Fruit fly (Drosophila melanogaster) whole organism, embryonic: ENCODE measurements around the gene CG11596.

ENCODE experiments used
- Asciz ChIP-seq: fragments of 200-800 bp; sonication (Bioruptor generic); optimal IDR thresholded peaks from 2 replicates; lab custom pipeline; 2017; ENCODE audit warnings: missing biosample characterization, mild to moderate bottlenecking, missing genetic modification characterization, missing genetic modification reagents
- B-H2 ChIP-seq: fragments of 200-800 bp; sonication (Bioruptor generic); optimal IDR thresholded peaks from 2 replicates; lab custom pipeline; 2018; ENCODE audit warnings: missing biosample characterization, mild to moderate bottlenecking, missing genetic modification characterization
- BEAF-32 ChIP-seq: fragments of 200-800 bp; sonication (Bioruptor generic); optimal IDR thresholded peaks from 3 replicates; lab custom pipeline; 2017; ENCODE audit warnings: missing biosample characterization, missing genetic modification characterization, mild to moderate bottlenecking, moderate library complexity, missing genetic modification reagents
- Bgb ChIP-seq: fragments of 200-800 bp; sonication (Bioruptor generic); IDR thresholded peaks from 2 replicates; pipeline ENCODE4 v1.3.6; 2022; ENCODE audit warnings: missing biosample characterization, missing genetic modification characterization; ENCODE audit not compliant: partially characterized antibody
- CG15601 ChIP-seq: fragments of 200-800 bp; sonication (Bioruptor generic); optimal IDR thresholded peaks from 3 replicates; lab custom pipeline; 2019; ENCODE audit warnings: missing biosample characterization, mild to moderate bottlenecking, missing genetic modification characterization, moderate library complexity
- CG31365 ChIP-seq: fragments of 200-800 bp; sonication (Bioruptor generic); optimal IDR thresholded peaks from 2 replicates; lab custom pipeline; 2018; ENCODE audit warnings: missing biosample characterization, mild to moderate bottlenecking, missing genetic modification characterization
- CG33213 ChIP-seq: fragments of 200-800 bp; sonication (Bioruptor generic); optimal IDR thresholded peaks from 3 replicates; lab custom pipeline; 2016; ENCODE audit warnings: missing biosample characterization, missing genetic modification characterization
- CG3847 ChIP-seq: fragments of 200-800 bp; sonication (Bioruptor generic); IDR thresholded peaks from 2 replicates; pipeline ENCODE4 v1.3.6; 2022; ENCODE audit warnings: missing biosample characterization, missing genetic modification characterization
- CG3995 ChIP-seq: fragments of 200-800 bp; sonication (Bioruptor generic); optimal IDR thresholded peaks from 3 replicates; lab custom pipeline; 2016; ENCODE audit warnings: missing biosample characterization, missing genetic modification characterization
- CG4328 ChIP-seq: fragments of 200-800 bp; sonication (Bioruptor generic); optimal IDR thresholded peaks from 3 replicates; lab custom pipeline; 2017; ENCODE audit warnings: missing biosample characterization, missing genetic modification reagents, missing genetic modification characterization
- CG4730 ChIP-seq: fragments of 200-800 bp; sonication (Bioruptor generic); IDR thresholded peaks from 2 replicates; pipeline ENCODE4 v1.3.6; 2022; ENCODE audit warnings: missing biosample characterization, missing genetic modification characterization
- CG4854 ChIP-seq: fragments of 200-800 bp; sonication (Bioruptor generic); optimal IDR thresholded peaks from 2 replicates; lab custom pipeline; 2016; ENCODE audit warnings: missing biosample characterization, missing genetic modification characterization, inconsistent platforms
- CG6654 ChIP-seq: fragments of 200-800 bp; sonication (Bioruptor generic); optimal IDR thresholded peaks from 2 replicates; lab custom pipeline; 2017; ENCODE audit warnings: missing biosample characterization, mild to moderate bottlenecking, missing genetic modification characterization
- CG6765 ChIP-seq: fragments of 200-800 bp; sonication (Bioruptor generic); optimal IDR thresholded peaks from 3 replicates; lab custom pipeline; 2017; ENCODE audit warnings: missing biosample characterization, mild to moderate bottlenecking, missing genetic modification characterization
- CG8290 ChIP-seq, 3 experiments: fragments of 200-800 bp; sonication (Bioruptor generic); optimal IDR thresholded peaks; 2 replicates each; lab custom pipeline; 2016 to 2019; ENCODE audit warnings: missing biosample characterization in 3 of 3, missing genetic modification characterization in 3 of 3, mild to moderate bottlenecking in 2 of 3, moderate library complexity in 1 of 3
- CG9609 ChIP-seq: fragments of 200-800 bp; sonication (Bioruptor generic); optimal IDR thresholded peaks from 3 replicates; lab custom pipeline; 2016; ENCODE audit warnings: missing biosample characterization, missing genetic modification characterization
- CHES-1-like ChIP-seq: fragments of 200-800 bp; sonication (Bioruptor generic); optimal IDR thresholded peaks from 2 replicates; lab custom pipeline; 2016; ENCODE audit warnings: missing biosample characterization, missing genetic modification characterization
- CTCF ChIP-seq: fragments of 200-800 bp; sonication (Bioruptor generic); optimal IDR thresholded peaks from 2 replicates; lab custom pipeline; 2017; ENCODE audit warnings: missing biosample characterization, mild to moderate bottlenecking, missing genetic modification characterization, moderate library complexity
- CoRest ChIP-seq: fragments of 200-800 bp; sonication (Bioruptor generic); optimal IDR thresholded peaks from 3 replicates; lab custom pipeline; 2018; ENCODE audit warnings: missing biosample characterization, mild to moderate bottlenecking, missing genetic modification characterization, moderate library complexity
- D19B ChIP-seq: fragments of 200-800 bp; sonication (Bioruptor generic); optimal IDR thresholded peaks from 2 replicates; lab custom pipeline; 2017; ENCODE audit warnings: missing biosample characterization, mild to moderate bottlenecking, missing genetic modification characterization
- E2f2 ChIP-seq: fragments of 200-800 bp; sonication (Bioruptor generic); IDR thresholded peaks from 2 replicates; pipeline ENCODE4 v1.3.6; 2022; ENCODE audit warnings: missing biosample characterization, missing genetic modification characterization
- Eip74EF ChIP-seq, 2 experiments: fragments of 200-800 bp in 1 of 2; fragments of >200 bp in 1 of 2; sonication (Bioruptor generic) in 1 of 2; optimal IDR thresholded peaks; 2 replicates each; lab custom pipeline; 2017 to 2019; ENCODE audit warnings: missing biosample characterization in 2 of 2, missing genetic modification characterization in 2 of 2, mild to moderate bottlenecking in 1 of 2, moderate library complexity in 1 of 2
- Fer2 ChIP-seq: fragments of 200-800 bp; sonication (Bioruptor generic); optimal IDR thresholded peaks from 2 replicates; lab custom pipeline; 2018; ENCODE audit warnings: missing biosample characterization, mild to moderate bottlenecking, missing genetic modification characterization, moderate library complexity
- Fer3 ChIP-seq: fragments of 200-800 bp; sonication (Bioruptor generic); optimal IDR thresholded peaks from 2 replicates; lab custom pipeline; 2018; ENCODE audit warnings: missing biosample characterization, mild to moderate bottlenecking, missing genetic modification characterization, moderate library complexity
- H15 ChIP-seq: fragments of 200-800 bp; sonication (Bioruptor generic); IDR thresholded peaks from 3 replicates; pipeline ENCODE4 v1.3.6; 2022; ENCODE audit warnings: missing biosample characterization, missing genetic modification characterization
- HLH3B ChIP-seq: fragments of 200-800 bp; sonication (Bioruptor generic); IDR thresholded peaks from 2 replicates; pipeline ENCODE4 v1.3.6; 2022; ENCODE audit warnings: missing biosample characterization, missing genetic modification characterization
- HLH4C ChIP-seq: fragments of 200-800 bp; sonication (Bioruptor generic); IDR thresholded peaks from 3 replicates; pipeline ENCODE4 v1.3.6; 2022; ENCODE audit warnings: missing biosample characterization, missing genetic modification characterization; ENCODE audit not compliant: partially characterized antibody
- Lhr ChIP-seq: fragments of 200-800 bp; sonication (Bioruptor generic); optimal IDR thresholded peaks from 3 replicates; lab custom pipeline; 2017; ENCODE audit warnings: mild to moderate bottlenecking, missing biosample characterization, missing genetic modification reagents, missing genetic modification characterization
- Mes4 ChIP-seq: fragments of 200-800 bp; sonication (Bioruptor generic); optimal IDR thresholded peaks from 2 replicates; lab custom pipeline; 2016; ENCODE audit warnings: missing biosample characterization, missing genetic modification characterization
- Opbp ChIP-seq: fragments of 200-800 bp; sonication (Bioruptor generic); IDR thresholded peaks from 3 replicates; pipeline ENCODE4 v1.3.6; 2022; ENCODE audit warnings: missing biosample characterization, missing genetic modification characterization; ENCODE audit not compliant: partially characterized antibody
- PHDP ChIP-seq: fragments of 200-800 bp; sonication (Bioruptor generic); optimal IDR thresholded peaks from 3 replicates; lab custom pipeline; 2018; ENCODE audit warnings: missing biosample characterization, mild to moderate bottlenecking, missing genetic modification characterization, moderate library complexity
- Pdp1 ChIP-seq, 2 experiments: fragments of 200-800 bp; sonication (Bioruptor generic); optimal IDR thresholded peaks; 3 replicates each; lab custom pipeline; 2016; ENCODE audit warnings: missing biosample characterization in 2 of 2, missing genetic modification characterization in 2 of 2, mild to moderate bottlenecking in 1 of 2, moderate library complexity in 1 of 2
- Sox102F ChIP-seq: fragments of 200-800 bp; sonication (Bioruptor generic); optimal IDR thresholded peaks from 2 replicates; lab custom pipeline; 2018; ENCODE audit warnings: missing biosample characterization, mild to moderate bottlenecking, missing genetic modification characterization, moderate library complexity
- TFAM ChIP-seq: fragments of 200-800 bp; sonication (Bioruptor generic); optimal IDR thresholded peaks from 2 replicates; lab custom pipeline; 2017; ENCODE audit warnings: missing biosample characterization, missing genetic modification characterization, inconsistent platforms
- abd-A ChIP-seq: fragments of 200-800 bp; sonication (Bioruptor generic); optimal IDR thresholded peaks from 3 replicates; lab custom pipeline; 2019; ENCODE audit warnings: missing biosample characterization, mild to moderate bottlenecking, missing genetic modification characterization, moderate library complexity
- ac ChIP-seq: fragments of 200-800 bp; sonication (Bioruptor generic); optimal IDR thresholded peaks from 3 replicates; lab custom pipeline; 2017; ENCODE audit warnings: missing biosample characterization, mild to moderate bottlenecking, missing genetic modification characterization
- chif ChIP-seq, 2 experiments: fragments of 200-800 bp; sonication (Bioruptor generic); optimal IDR thresholded peaks; 3 replicates each; lab custom pipeline; 2016; ENCODE audit warnings: missing biosample characterization in 2 of 2, missing genetic modification characterization in 2 of 2
- ci ChIP-seq: fragments of 200-800 bp; sonication (Bioruptor generic); IDR thresholded peaks from 3 replicates; pipeline ENCODE4 v1.3.6; 2022; ENCODE audit warnings: missing biosample characterization, missing genetic modification characterization
- da ChIP-seq: fragments of 200-800 bp; sonication (Bioruptor generic); optimal IDR thresholded peaks from 2 replicates; lab custom pipeline; 2016; ENCODE audit warnings: missing biosample characterization, missing genetic modification characterization
- dati ChIP-seq: fragments of 200-800 bp; sonication (Bioruptor generic); IDR thresholded peaks from 2 replicates; pipeline ENCODE4 v1.3.6; 2022; ENCODE audit warnings: missing biosample characterization, missing genetic modification characterization
- kah ChIP-seq: fragments of 200-800 bp; sonication (Bioruptor generic); optimal IDR thresholded peaks from 2 replicates; lab custom pipeline; 2018; ENCODE audit warnings: missing biosample characterization, mild to moderate bottlenecking, missing genetic modification characterization
- phol ChIP-seq: fragments of 200-800 bp; sonication (Bioruptor generic); optimal IDR thresholded peaks from 3 replicates; lab custom pipeline; 2018; ENCODE audit warnings: missing biosample characterization, mild to moderate bottlenecking, missing genetic modification characterization, moderate library complexity
- pita ChIP-seq: fragments of 200-800 bp; sonication (Bioruptor generic); optimal IDR thresholded peaks from 2 replicates; lab custom pipeline; 2017; ENCODE audit warnings: missing biosample characterization, mild to moderate bottlenecking, missing genetic modification characterization
- seq ChIP-seq: fragments of 200-800 bp; sonication (Bioruptor generic); IDR thresholded peaks from 2 replicates; pipeline ENCODE4 v1.3.6; 2022; ENCODE audit warnings: missing biosample characterization, missing genetic modification characterization
- sim ChIP-seq: fragments of 200-800 bp; sonication (Bioruptor generic); IDR thresholded peaks from 2 replicates; pipeline ENCODE4 v1.3.6; 2022; ENCODE audit warnings: missing biosample characterization, missing genetic modification characterization
- sisA ChIP-seq: fragments of 200-800 bp; sonication (Bioruptor generic); IDR thresholded peaks from 2 replicates; pipeline ENCODE4 v1.3.6; 2022; ENCODE audit warnings: missing biosample characterization, missing genetic modification characterization
- stwl ChIP-seq: fragments of 200-800 bp; sonication (Bioruptor generic); optimal IDR thresholded peaks from 3 replicates; lab custom pipeline; 2018; ENCODE audit warnings: missing biosample characterization, mild to moderate bottlenecking, missing genetic modification characterization, moderate library complexity
- vvl ChIP-seq: fragments of 200-800 bp; sonication (Bioruptor generic); IDR thresholded peaks from 2 replicates; pipeline ENCODE4 v1.3.6; 2022; ENCODE audit warnings: missing biosample characterization, missing genetic modification characterization
- wek ChIP-seq: fragments of 200-800 bp; sonication (Bioruptor generic); optimal IDR thresholded peaks from 3 replicates; lab custom pipeline; 2018; ENCODE audit warnings: missing biosample characterization, mild to moderate bottlenecking, missing genetic modification characterization, moderate library complexity
- zen ChIP-seq: fragments of 200-800 bp; sonication (Bioruptor generic); optimal IDR thresholded peaks from 3 replicates; lab custom pipeline; 2018; ENCODE audit warnings: missing biosample characterization, mild to moderate bottlenecking, missing genetic modification characterization, moderate library complexity
- zf30C ChIP-seq: fragments of 200-800 bp; sonication (Bioruptor generic); optimal IDR thresholded peaks from 3 replicates; lab custom pipeline; 2018; ENCODE audit warnings: missing biosample characterization, mild to moderate bottlenecking, missing genetic modification characterization

CG11596 gene

DNA sequence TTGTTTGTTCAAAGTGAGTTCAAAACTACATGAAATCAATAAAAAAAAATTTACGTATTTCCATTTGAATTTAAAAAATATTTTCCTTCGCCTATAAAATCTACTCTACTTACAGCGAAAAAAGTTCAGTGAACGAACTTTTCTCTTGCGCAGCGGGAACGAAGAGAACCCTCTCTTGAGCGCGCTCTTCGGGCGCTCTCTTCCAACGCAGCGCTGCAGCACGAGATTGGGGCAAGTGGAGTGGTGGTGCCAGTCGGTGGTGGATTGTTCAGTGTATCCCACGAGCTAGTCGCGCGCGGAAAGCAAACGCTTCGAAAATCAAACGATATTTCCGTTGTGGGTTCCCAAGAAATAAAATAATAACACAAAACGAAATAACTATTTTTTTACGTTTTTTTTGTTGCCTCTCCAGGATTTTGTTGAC lies 14.2 kb downstream of the CG11596 start, which contains the start of gene Hr4 (continued):
- TF ChIP-seq sisA (GFP tag; lab: Robert Waterston, UW) (no peak), sim (GFP tag; lab: Robert Waterston, UW) (no peak), CG33213 (GFP tag; lab: Kevin White, UChicago) (no peak), phol (tag; lab: Kevin White, UChicago) (no peak), CG4854 (GFP tag; lab: Kevin White, UChicago) (no peak), dati (no peak), Pdp1 (GFP tag; optimal IDR thresholded peaks at IDR 0.05; lab: Kevin White, UChicago) (no peak), ci (peak; percentile 47; the same call in 1 of the 3 replicates), Bgb (GFP tag; lab: Robert Waterston, UW) (no peak), CG4328 (no peak), CG3995 (GFP tag; lab: Kevin White, UChicago) (no peak), zf30C (peak; percentile 28), da (no peak), CG15601 (no peak), CG8290 (GFP tag; optimal IDR thresholded peaks at IDR 0.05; lab: Kevin White, UChicago) (no peak), CG8290 (tag; optimal IDR thresholded peaks at IDR 0.05; lab: Kevin White, UChicago) (no peak), Asciz (GFP tag; lab: Kevin White, UChicago) (no peak), Fer2 (tag; lab: Kevin White, UChicago) (no peak), CG9609 (GFP tag; lab: Kevin White, UChicago) (no peak), D19B (GFP tag; lab: Kevin White, UChicago) (no peak), H15 (no peak), TFAM (GFP tag; lab: Kevin White, UChicago) (no peak), chif (GFP tag; optimal IDR thresholded peaks at IDR 0.05; lab: Kevin White, UChicago) (no peak), CTCF (GFP tag; lab: Kevin White, UChicago) (peak; percentile 26), Lhr (no peak), kah (peak; percentile 66), CHES-1-like (GFP tag; lab: Kevin White, UChicago) (no peak), Eip74EF (GFP tag; optimal IDR thresholded peaks at IDR 0.05; lab: Kevin White, UChicago) (peak in 1 of 2 experiments; percentile 46), CG3847 (GFP tag; lab: Robert Waterston, UW) (no peak), Sox102F (no peak), zen (tag; lab: Kevin White, UChicago) (no peak), CoRest (tag; lab: Kevin White, UChicago) (no peak), stwl (tag; lab: Kevin White, UChicago) (no peak), wek (GFP tag; lab: Kevin White, UChicago) (no peak), pita (GFP tag; lab: Kevin White, UChicago) (no peak), ac (GFP tag; lab: Kevin White, UChicago) (no peak), Fer3 (no peak), Opbp (GFP tag; lab: Robert Waterston, UW) (0 out of 3 replicates have a peak, but pooled peaks have one; percentile 24), E2f2 (no peak), BEAF-32 (no peak), CG6654 (GFP tag; lab: Kevin White, UChicago) (no peak), PHDP (no peak), Mes4 (GFP tag; lab: Kevin White, UChicago) (no peak), abd-A (tag; lab: Kevin White, UChicago) (no peak), CG6765 (GFP tag; lab: Kevin White, UChicago) (no peak), HLH4C (GFP tag; lab: Robert Waterston, UW) (no peak), CG4730 (no peak), vvl (GFP tag; lab: Robert Waterston, UW) (no peak), seq (peak; percentile 43; the same call in 1 of the 2 replicates), CG31365 (tag; lab: Kevin White, UChicago) (no peak), B-H2 (GFP tag; lab: Kevin White, UChicago) (no peak), HLH3B (no peak)
